Worm (Caenorhabditis elegans): Measurements from ENCODE around the gene T21D12.14.

The T21D12.14 gene

DNA sequence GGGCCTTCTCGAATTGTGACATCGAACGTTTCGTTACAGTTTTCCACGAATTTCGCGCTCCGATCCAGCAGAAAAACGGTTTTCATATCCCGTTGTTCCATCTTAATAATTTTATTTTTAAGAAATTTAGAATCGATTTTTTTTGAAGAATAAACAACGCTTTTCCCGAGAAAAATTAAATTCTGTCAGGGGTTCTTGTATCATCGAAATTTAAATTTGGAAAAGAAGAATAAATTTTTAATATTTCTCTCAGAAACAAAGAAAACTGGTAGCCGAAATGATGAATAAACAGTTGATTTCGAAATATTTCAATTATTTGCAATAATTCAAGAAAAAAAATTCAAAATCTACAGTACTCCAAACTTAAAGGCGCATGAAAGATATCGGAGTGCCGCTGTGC is 50.6 kb downstream of the T21D12.14 start, which contains the start of gene ints-13:
TSS of gene ints-13 (minus strand) at position 101 of the 400 bp plus-strand sequence.
- TF ChIP-seq nhr-12 (tag; optimal IDR thresholded peaks at IDR 0.05) (no peak), mbf-1 (tag; optimal IDR thresholded peaks at IDR 0.05) (no peak), sma-3 (GFP tag; optimal IDR thresholded peaks at IDR 0.05) (no peak)

Data from whole organism, L2 larva.